Worm (Caenorhabditis elegans) whole organism, early embryonic: ENCODE measurements around the gene F58D2.4.

Source experiments
- B0310.2 ChIP-seq: sonication (generic microtip); optimal IDR thresholded peaks from 2 replicates; lab custom pipeline; 2016; ENCODE audit warnings: mild to moderate bottlenecking, missing genetic modification characterization, missing compliant biosample characterization
- F13C5.2 ChIP-seq: sonication (generic microtip); optimal IDR thresholded peaks from 2 replicates; lab custom pipeline; 2017; ENCODE audit warnings: mild to moderate bottlenecking, missing genetic modification characterization, inconsistent platforms, missing compliant biosample characterization
- aly-1 ChIP-seq: sonication (generic microtip); optimal IDR thresholded peaks from 2 replicates; lab custom pipeline; 2016; ENCODE audit warnings: missing genetic modification characterization, missing compliant biosample characterization
- ama-1 ChIP-seq: fragments of 150-350 bp; optimal IDR thresholded peaks from 2 replicates; lab custom pipeline; 2014
- ceh-13 ChIP-seq: fragments of 200-800 bp; sonication (Bioruptor generic); optimal IDR thresholded peaks from 2 replicates; lab custom pipeline; 2018; ENCODE audit warnings: mild to moderate bottlenecking, missing genetic modification characterization, missing compliant biosample characterization
- ceh-36 ChIP-seq: sonication (generic microtip); optimal IDR thresholded peaks from 2 replicates; lab custom pipeline; 2016; ENCODE audit warnings: missing genetic modification characterization, inconsistent platforms, missing compliant biosample characterization
- ets-7 ChIP-seq: sonication (generic microtip); optimal IDR thresholded peaks from 2 replicates; lab custom pipeline; 2016; ENCODE audit warnings: missing genotype, missing genetic modification characterization, missing compliant biosample characterization
- flt-1 ChIP-seq: fragments of 200-800 bp; sonication (Bioruptor generic); IDR thresholded peaks from 2 replicates; pipeline ENCODE4 v1.3.6; 2022; ENCODE audit warnings: missing genetic modification characterization, missing compliant biosample characterization
- hnd-1 ChIP-seq: sonication (generic microtip); optimal IDR thresholded peaks from 2 replicates; lab custom pipeline; 2016; ENCODE audit warnings: missing genetic modification characterization, missing compliant biosample characterization
- sea-1 ChIP-seq: fragments of 200-800 bp; sonication (Bioruptor generic); conservative IDR thresholded peaks from 2 replicates; pipeline ENCODE4 v1.3.6; 2022; ENCODE audit warnings: missing genetic modification characterization, missing compliant biosample characterization
- tbx-11 ChIP-seq: fragments of 200-800 bp; sonication (Bioruptor generic); IDR thresholded peaks from 2 replicates; pipeline ENCODE4 v1.3.6; 2022; ENCODE audit warnings: missing genetic modification characterization, missing compliant biosample characterization
- tbx-37 ChIP-seq: fragments of 200-800 bp; sonication (Bioruptor generic); conservative IDR thresholded peaks from 2 replicates; pipeline ENCODE4 v1.3.6; 2022; ENCODE audit warnings: missing genetic modification reagents, missing genetic modification characterization, missing compliant biosample characterization

ce11 chrIV:13214466-13214865 lies 25.6 kb upstream of the F58D2.4 start, which contains the start of gene cho-1:
- no peak for TF ChIP-seq flt-1 (GFP tag; lab: Robert Waterston, UW)
- no peak for TF ChIP-seq aly-1 (tag; lab: Kevin White, UChicago)
- no peak for TF ChIP-seq tbx-37 (GFP tag; lab: Robert Waterston, UW)
- no peak for TF ChIP-seq sea-1 (GFP tag; lab: Robert Waterston, UW)
- TF ChIP-seq ceh-36 (tag; lab: Kevin White, UChicago), result no peak
- no peak for TF ChIP-seq ets-7 (tag; lab: Kevin White, UChicago)
- TF ChIP-seq ama-1 (lab: Kevin White, UChicago), result no peak
- TF ChIP-seq ceh-13 (GFP tag; lab: Kevin White, UChicago), result no peak
- TF ChIP-seq tbx-11 (GFP tag; lab: Robert Waterston, UW), result no peak
- TF ChIP-seq F13C5.2, result no peak
- no peak for TF ChIP-seq hnd-1 (tag; lab: Kevin White, UChicago)
- TF ChIP-seq B0310.2, result no peak
